Worm (Caenorhabditis elegans) whole organism, L1 larva: ENCODE measurements around the gene F53B7.7.

Experiments
- C04F5.9 ChIP-seq: sonication (generic microtip); optimal IDR thresholded peaks from 2 replicates; lab custom pipeline; 2016; ENCODE audit warnings: missing genetic modification characterization, missing compliant biosample characterization
- C34B4.2 ChIP-seq: sonication (generic microtip); optimal IDR thresholded peaks from 2 replicates; lab custom pipeline; 2017; ENCODE audit warnings: mild to moderate bottlenecking, missing genetic modification characterization, missing compliant biosample characterization
- F16B12.6 ChIP-seq: fragments of 150-350 bp; optimal IDR thresholded peaks from 2 replicates; lab custom pipeline; 2014; ENCODE audit warnings: missing biosample characterization, missing genetic modification characterization
- aha-1 ChIP-seq: fragments of 150-350 bp; optimal IDR thresholded peaks from 2 replicates; lab custom pipeline; 2014; ENCODE audit warnings: missing biosample characterization, missing genetic modification characterization
- aly-2 ChIP-seq: fragments of 150-350 bp; optimal IDR thresholded peaks from 2 replicates; lab custom pipeline; 2014; ENCODE audit warnings: missing biosample characterization, missing genetic modification characterization
- ceh-8 ChIP-seq: fragments of 200-800 bp; sonication (Bioruptor generic); optimal IDR thresholded peaks from 2 replicates; lab custom pipeline; 2018; ENCODE audit warnings: mild to moderate bottlenecking, missing genetic modification characterization, moderate library complexity, missing compliant biosample characterization
- ces-1 ChIP-seq: fragments of 150-350 bp; optimal IDR thresholded peaks from 2 replicates; lab custom pipeline; 2014; ENCODE audit warnings: missing biosample characterization, missing genetic modification reagents, missing genetic modification characterization
- efl-1 ChIP-seq, 4 experiments: fragments of 150-350 bp; optimal IDR thresholded peaks in 3 of 4; peaks in 1 of 4; 1 replicate in 1 of 4; 2 replicates in 3 of 4; lab custom pipeline; 2014; ENCODE audit warnings: missing biosample characterization in 2 of 4, missing genetic modification characterization in 2 of 4, missing genetic modification reagents in 2 of 4
- efl-3 ChIP-seq: fragments of 200-800 bp; sonication (Bioruptor generic); optimal IDR thresholded peaks from 2 replicates; lab custom pipeline; 2018; ENCODE audit warnings: mild to moderate bottlenecking, missing genetic modification characterization, missing compliant biosample characterization
- egl-13 ChIP-seq: sonication (generic microtip); optimal IDR thresholded peaks from 2 replicates; lab custom pipeline; 2016; ENCODE audit warnings: missing genotype, missing genetic modification reagents, missing genetic modification characterization, missing compliant biosample characterization
- egl-27 ChIP-seq, 2 experiments: fragments of 150-350 bp in 1 of 2; sonication (generic microtip); optimal IDR thresholded peaks; 3 replicates each; lab custom pipeline; 2017 to 2018; ENCODE audit warnings: missing biosample characterization in 2 of 2, missing genetic modification characterization in 2 of 2, missing genetic modification reagents in 2 of 2
- elt-2 ChIP-seq: sonication (generic microtip); optimal IDR thresholded peaks from 2 replicates; lab custom pipeline; 2016; ENCODE audit warnings: missing genetic modification characterization, mild to moderate bottlenecking, inconsistent platforms, missing compliant biosample characterization, missing genetic modification reagents
- ets-5 ChIP-seq: fragments of 200-800 bp; sonication (Bioruptor generic); IDR thresholded peaks from 2 replicates; pipeline ENCODE4 v1.3.6; 2022; ENCODE audit warnings: missing genetic modification characterization, missing compliant biosample characterization
- fkh-10 ChIP-seq: sonication (generic microtip); optimal IDR thresholded peaks from 2 replicates; lab custom pipeline; 2017; ENCODE audit warnings: missing biosample characterization, missing genetic modification reagents, missing genetic modification characterization
- fkh-4 ChIP-seq: sonication (generic microtip); optimal IDR thresholded peaks from 2 replicates; lab custom pipeline; 2016; ENCODE audit warnings: missing compliant biosample characterization, missing genetic modification characterization, borderline replicate concordance
- fkh-8 ChIP-seq: sonication (generic microtip); optimal IDR thresholded peaks from 2 replicates; lab custom pipeline; 2016; ENCODE audit warnings: mild to moderate bottlenecking, missing genetic modification characterization, missing compliant biosample characterization
- fos-1 ChIP-seq: fragments of 150-350 bp; optimal IDR thresholded peaks from 2 replicates; lab custom pipeline; 2014; ENCODE audit warnings: missing biosample characterization, missing genetic modification characterization
- grh-1 ChIP-seq: fragments of 200-800 bp; sonication (Bioruptor generic); IDR thresholded peaks from 2 replicates; pipeline ENCODE4 v1.3.6; 2022; ENCODE audit warnings: missing genetic modification reagents, missing genetic modification characterization, missing compliant biosample characterization
- hlh-17 ChIP-seq: fragments of 200-800 bp; sonication (Bioruptor generic); optimal IDR thresholded peaks from 2 replicates; lab custom pipeline; 2018; ENCODE audit warnings: missing genetic modification characterization, mild to moderate bottlenecking, missing compliant biosample characterization, moderate library complexity, borderline replicate concordance
- hlh-4 ChIP-seq: sonication (generic microtip); optimal IDR thresholded peaks from 2 replicates; lab custom pipeline; 2016; ENCODE audit warnings: mild to moderate bottlenecking, missing genetic modification characterization, missing compliant biosample characterization
- hpl-2 ChIP-seq: fragments of 150-350 bp; optimal IDR thresholded peaks from 2 replicates; lab custom pipeline; 2014; ENCODE audit warnings: missing biosample characterization, missing genetic modification reagents, missing genetic modification characterization
- irx-1 ChIP-seq: sonication (generic microtip); optimal IDR thresholded peaks from 2 replicates; lab custom pipeline; 2016; ENCODE audit warnings: missing genetic modification characterization, missing compliant biosample characterization
- isw-1 ChIP-seq: fragments of 200-800 bp; sonication (Bioruptor generic); IDR thresholded peaks from 2 replicates; pipeline ENCODE4 v1.3.6; 2022; ENCODE audit warnings: missing genetic modification characterization, missing compliant biosample characterization
- jun-1 ChIP-seq: fragments of 150-350 bp; optimal IDR thresholded peaks from 2 replicates; lab custom pipeline; 2014; ENCODE audit warnings: missing biosample characterization, missing genetic modification reagents, missing genetic modification characterization
- lin-13 ChIP-seq: fragments of 150-350 bp; optimal IDR thresholded peaks from 2 replicates; lab custom pipeline; 2014; ENCODE audit warnings: missing biosample characterization, missing genetic modification reagents, missing genetic modification characterization
- lin-39 ChIP-seq: fragments of 150-350 bp; optimal IDR thresholded peaks from 2 replicates; lab custom pipeline; 2014; ENCODE audit warnings: missing biosample characterization, missing genetic modification reagents, missing genetic modification characterization
- lir-3 ChIP-seq: sonication (generic microtip); optimal IDR thresholded peaks from 2 replicates; lab custom pipeline; 2016; ENCODE audit warnings: mild to moderate bottlenecking, missing genetic modification characterization, moderate library complexity, missing compliant biosample characterization; ENCODE audit not compliant: poor library complexity
- nhr-237 ChIP-seq: fragments of 150-350 bp; optimal IDR thresholded peaks from 2 replicates; lab custom pipeline; 2014; ENCODE audit warnings: missing biosample characterization, missing genetic modification characterization
- nhr-28 ChIP-seq: fragments of 150-350 bp; optimal IDR thresholded peaks from 2 replicates; lab custom pipeline; 2014; ENCODE audit warnings: missing biosample characterization, missing genetic modification characterization
- nhr-47 ChIP-seq: sonication (generic microtip); optimal IDR thresholded peaks from 2 replicates; lab custom pipeline; 2016; ENCODE audit warnings: mild to moderate bottlenecking, missing genetic modification characterization, moderate library complexity, missing compliant biosample characterization
- nhr-77 ChIP-seq: fragments of 150-350 bp; optimal IDR thresholded peaks from 2 replicates; lab custom pipeline; 2014; ENCODE audit warnings: missing biosample characterization, missing genetic modification characterization
- nhr-84 ChIP-seq: sonication (generic microtip); optimal IDR thresholded peaks from 2 replicates; lab custom pipeline; 2017; ENCODE audit warnings: missing biosample characterization, missing genetic modification characterization
- nhr-85 ChIP-seq: sonication (generic microtip); peaks from one replicate; lab custom pipeline; 2016; ENCODE audit warnings: missing genetic modification characterization, inconsistent platforms, missing compliant biosample characterization
- nhr-90 ChIP-seq: sonication (generic microtip); optimal IDR thresholded peaks from 2 replicates; lab custom pipeline; 2016; ENCODE audit warnings: mild to moderate bottlenecking, missing genetic modification characterization, missing compliant biosample characterization; ENCODE audit not compliant: poor library complexity
- pag-3 ChIP-seq: sonication (generic microtip); optimal IDR thresholded peaks from 2 replicates; lab custom pipeline; 2017; ENCODE audit warnings: missing genetic modification characterization, mild to moderate bottlenecking, missing compliant biosample characterization, antibody characterized with exemption, borderline replicate concordance; ENCODE audit not compliant: insufficient read depth
- pqm-1 ChIP-seq: sonication (generic microtip); optimal IDR thresholded peaks from 3 replicates; lab custom pipeline; 2017; ENCODE audit warnings: missing biosample characterization, missing genetic modification characterization
- rnt-1 ChIP-seq: sonication (generic microtip); optimal IDR thresholded peaks from 2 replicates; lab custom pipeline; 2016; ENCODE audit warnings: mild to moderate bottlenecking, missing genetic modification characterization, moderate library complexity, missing compliant biosample characterization
- snu-23 ChIP-seq: sonication (generic microtip); optimal IDR thresholded peaks from 2 replicates; lab custom pipeline; 2016; ENCODE audit warnings: missing genetic modification characterization, missing compliant biosample characterization
- sup-37 ChIP-seq: fragments of 200-800 bp; sonication (Bioruptor generic); optimal IDR thresholded peaks from 2 replicates; lab custom pipeline; 2018; ENCODE audit warnings: mild to moderate bottlenecking, missing genetic modification characterization, missing compliant biosample characterization
- tlp-1 ChIP-seq: fragments of 150-350 bp; optimal IDR thresholded peaks from 2 replicates; lab custom pipeline; 2014; ENCODE audit warnings: missing biosample characterization, missing genetic modification characterization
- unc-130 ChIP-seq: fragments of 150-350 bp; optimal IDR thresholded peaks from 2 replicates; lab custom pipeline; 2017; ENCODE audit warnings: missing biosample characterization, missing genetic modification characterization, inconsistent platforms
- unc-30 ChIP-seq: sonication (generic microtip); optimal IDR thresholded peaks from 2 replicates; lab custom pipeline; 2017; ENCODE audit warnings: missing biosample characterization, missing genetic modification characterization
- unc-62 ChIP-seq: fragments of 150-350 bp; optimal IDR thresholded peaks from 2 replicates; lab custom pipeline; 2014; ENCODE audit warnings: missing biosample characterization, missing genetic modification reagents, missing genetic modification characterization
- unc-86 ChIP-seq: sonication (generic microtip); optimal IDR thresholded peaks from 2 replicates; lab custom pipeline; 2016; ENCODE audit warnings: missing genetic modification characterization, missing compliant biosample characterization
- unc-98 ChIP-seq: fragments of 200-800 bp; sonication (Bioruptor generic); IDR thresholded peaks from 2 replicates; pipeline ENCODE4 v1.3.6; 2022; ENCODE audit warnings: missing genetic modification characterization, missing compliant biosample characterization
- vab-15 ChIP-seq: sonication (generic microtip); optimal IDR thresholded peaks from 2 replicates; lab custom pipeline; 2017; ENCODE audit warnings: missing genotype, mild to moderate bottlenecking, missing genetic modification characterization, missing compliant biosample characterization
- zag-1 ChIP-seq: fragments of 150-350 bp; optimal IDR thresholded peaks from 2 replicates; lab custom pipeline; 2014; ENCODE audit warnings: missing biosample characterization, missing genetic modification characterization
- ztf-11 ChIP-seq, 2 experiments: sonication (generic microtip); optimal IDR thresholded peaks; 2 replicates each; lab custom pipeline; 2016 to 2017; ENCODE audit warnings: missing genetic modification characterization in 2 of 2, missing biosample characterization in 1 of 2, missing compliant biosample characterization in 1 of 2
- ztf-4 ChIP-seq: fragments of 150-350 bp; optimal IDR thresholded peaks from 2 replicates; lab custom pipeline; 2014; ENCODE audit warnings: missing biosample characterization, missing genetic modification characterization

Gene F53B7.7

DNA sequence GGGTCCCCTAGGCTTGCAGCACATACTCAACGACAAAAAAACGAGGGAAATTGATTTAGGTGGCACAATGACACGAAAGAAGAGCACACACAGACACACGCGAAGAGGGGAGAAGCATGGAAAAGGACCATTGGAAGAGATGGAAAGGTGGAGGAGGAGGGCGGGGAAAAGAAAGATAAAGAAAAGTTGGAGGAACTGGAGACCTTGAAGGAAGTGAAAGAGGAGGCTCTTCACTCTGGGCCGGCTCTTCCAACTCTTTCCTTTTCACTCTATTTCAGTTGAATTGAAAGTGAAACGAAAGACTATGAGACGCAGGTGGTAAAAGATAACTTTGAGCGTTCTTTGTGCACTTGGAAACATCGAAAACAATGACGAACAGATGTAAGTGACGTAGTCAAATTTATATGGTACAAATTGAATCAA, 37.4 kb upstream of the F53B7.7 start (continued):
- TF ChIP-seq fkh-10 (GFP tag; lab: Kevin White, UChicago) (peak; percentile 63), lir-3 (peak; percentile 59), egl-13 (peak; percentile 44), ztf-4 (tag; lab: Kevin White, UChicago) (peak; percentile 61), isw-1 (peak; percentile 44), fos-1 (tag; lab: Kevin White, UChicago) (no peak), fkh-4 (peak; percentile 68), rnt-1 (tag; lab: Kevin White, UChicago) (peak; percentile 42), unc-130 (tag; lab: Kevin White, UChicago) (no peak), aly-2 (tag; lab: Kevin White, UChicago) (no peak), zag-1 (no peak), jun-1 (peak; percentile 15), ets-5 (no peak), ceh-8 (peak; percentile 74), F16B12.6 (tag; lab: Kevin White, UChicago) (no peak), nhr-28 (tag; lab: Kevin White, UChicago) (no peak), unc-86 (peak; percentile 78), pag-3 (peak; percentile 5), efl-3 (GFP tag; lab: Kevin White, UChicago) (no peak), nhr-84 (tag; lab: Kevin White, UChicago) (no peak), hlh-17 (GFP tag; lab: Kevin White, UChicago) (no peak), nhr-77 (peak; percentile 48), C34B4.2 (tag; lab: Kevin White, UChicago) (no peak), nhr-237 (no peak), C04F5.9 (tag; lab: Kevin White, UChicago) (no peak), ztf-11 (tag; optimal IDR thresholded peaks at IDR 0.05; lab: Kevin White, UChicago) (peak in 1 of 2 experiments; percentile 18), egl-27 (tag; optimal IDR thresholded peaks at IDR 0.05; lab: Kevin White, UChicago) (peak in 1 of 2 experiments; percentile 44), sup-37 (GFP tag; lab: Kevin White, UChicago) (peak; percentile 5), nhr-85 (tag; lab: Kevin White, UChicago) (peak; percentile 70), fkh-8 (peak; percentile 69), lin-39 (tag; lab: Kevin White, UChicago) (no peak), elt-2 (no peak)

DNA sequence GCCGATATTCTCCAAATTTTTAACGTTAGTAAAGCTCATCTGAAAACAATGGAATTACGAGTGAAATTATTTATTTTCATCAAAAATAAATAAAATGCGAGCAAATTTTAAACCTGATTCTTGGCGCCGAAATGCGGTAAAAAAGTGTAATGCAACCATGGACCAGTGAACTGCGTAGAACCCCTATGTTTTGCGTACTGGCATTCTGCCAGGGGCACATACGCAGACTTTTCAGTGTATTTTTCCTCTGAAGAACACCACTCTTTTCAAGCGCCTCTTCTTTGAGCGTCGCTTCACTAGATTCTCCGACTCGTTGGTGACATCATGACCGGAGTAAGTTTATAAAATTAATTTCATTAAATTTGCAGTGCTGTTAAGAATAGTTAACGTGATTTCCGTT, 33.4 kb upstream of the F53B7.7 start, which contains the start of the genes ctf-4 and eef-1G:
ctf-4 (minus strand) TSS at position 39 of the 400 bp plus-strand sequence.
eef-1G (plus strand) TSS at position 219 of the 400 bp plus-strand sequence.
- TF ChIP-seq fkh-10 (GFP tag; lab: Kevin White, UChicago) (peak; percentile 80), lin-13 (GFP tag; lab: Kevin White, UChicago) (peak; percentile 95), ztf-11 (tag; optimal IDR thresholded peaks at IDR 0.05; lab: Kevin White, UChicago) (peak in 1 of 2 experiments; percentile 67), vab-15 (tag; lab: Kevin White, UChicago) (peak; percentile 74), pqm-1 (tag; lab: Kevin White, UChicago) (no peak), egl-27 (tag; optimal IDR thresholded peaks at IDR 0.05; lab: Kevin White, UChicago) (peak in 1 of 2 experiments; percentile 34), isw-1 (peak; percentile 94), ceh-8 (peak; percentile 72), unc-30 (tag; lab: Kevin White, UChicago) (no peak), pag-3 (no peak), irx-1 (peak; percentile 90), aha-1 (tag; lab: Kevin White, UChicago) (peak; percentile 47), nhr-85 (tag; lab: Kevin White, UChicago) (peak; percentile 98), ztf-4 (tag; lab: Kevin White, UChicago) (peak; percentile 93), rnt-1 (tag; lab: Kevin White, UChicago) (peak; percentile 96), nhr-90 (tag; lab: Kevin White, UChicago) (peak; percentile 96), unc-62 (no peak), nhr-47 (tag; lab: Kevin White, UChicago) (peak; percentile 96), sup-37 (GFP tag; lab: Kevin White, UChicago) (peak; percentile 71), nhr-84 (tag; lab: Kevin White, UChicago) (no peak), hpl-2 (GFP tag; lab: Kevin White, UChicago) (peak; percentile 89), unc-98 (peak; percentile 72), tlp-1 (no peak), efl-1 (optimal IDR thresholded peaks at IDR 0.05; lab: Kevin White, UChicago) (peak; percentile 96 to 99), efl-1 (GFP tag; optimal IDR thresholded peaks at IDR 0.05 in 1 of 2; lab: Kevin White, UChicago) (peak; percentile 94 to 99), hlh-4 (tag; lab: Kevin White, UChicago) (no peak), lin-39 (tag; lab: Kevin White, UChicago) (peak; percentile 82), grh-1 (peak; percentile 93), snu-23 (peak; percentile 98), nhr-77 (peak; percentile 96), ces-1 (GFP tag; lab: Kevin White, UChicago) (no peak), unc-86 (peak; percentile 91), hlh-17 (GFP tag; lab: Kevin White, UChicago) (no peak), C34B4.2 (tag; lab: Kevin White, UChicago) (no peak)
